Fruit fly (Drosophila melanogaster): ENCODE measurements around the gene Scsalpha1.

The Scsalpha1 gene

DNA sequence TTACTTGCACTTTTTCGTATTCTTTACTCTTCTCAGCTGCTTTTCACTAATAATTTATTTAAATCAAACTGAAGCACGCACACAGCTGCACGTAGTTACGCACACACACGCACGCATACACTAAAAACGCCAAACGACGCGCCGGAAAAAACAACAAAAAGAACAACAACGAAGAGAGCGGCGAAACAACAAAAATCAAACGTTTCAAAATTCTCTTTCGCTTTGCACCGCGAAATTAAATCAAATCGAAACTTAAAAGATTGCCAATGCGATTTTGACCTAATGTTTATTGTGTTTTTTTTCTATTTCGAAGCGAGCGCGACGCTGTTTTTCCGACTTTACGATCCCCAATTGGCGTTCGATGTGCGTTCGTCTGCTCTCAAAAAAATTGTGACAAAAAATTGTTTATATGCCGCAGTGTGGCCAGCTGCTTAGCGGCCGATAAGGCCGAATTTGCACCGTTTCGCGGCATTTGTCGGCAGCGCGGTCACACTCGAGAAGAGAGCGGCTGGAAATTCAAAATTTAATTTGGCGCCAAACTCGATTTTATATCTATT lies 26.3 kb upstream of the Scsalpha1 start (continued):
- TF ChIP-seq foxo (GFP tag; optimal IDR thresholded peaks at IDR 0.05) (peak in 1 of 2 experiments; percentile 14), sv (GFP tag; optimal IDR thresholded peaks at IDR 0.05) (no peak), CG32264 (GFP tag; optimal IDR thresholded peaks at IDR 0.05) (no peak), N (GFP tag; optimal IDR thresholded peaks at IDR 0.05) (no peak), Abd-B (GFP tag; optimal IDR thresholded peaks at IDR 0.05) (no peak), Hr78 (GFP tag; optimal IDR thresholded peaks at IDR 0.05) (no peak)

DNA sequence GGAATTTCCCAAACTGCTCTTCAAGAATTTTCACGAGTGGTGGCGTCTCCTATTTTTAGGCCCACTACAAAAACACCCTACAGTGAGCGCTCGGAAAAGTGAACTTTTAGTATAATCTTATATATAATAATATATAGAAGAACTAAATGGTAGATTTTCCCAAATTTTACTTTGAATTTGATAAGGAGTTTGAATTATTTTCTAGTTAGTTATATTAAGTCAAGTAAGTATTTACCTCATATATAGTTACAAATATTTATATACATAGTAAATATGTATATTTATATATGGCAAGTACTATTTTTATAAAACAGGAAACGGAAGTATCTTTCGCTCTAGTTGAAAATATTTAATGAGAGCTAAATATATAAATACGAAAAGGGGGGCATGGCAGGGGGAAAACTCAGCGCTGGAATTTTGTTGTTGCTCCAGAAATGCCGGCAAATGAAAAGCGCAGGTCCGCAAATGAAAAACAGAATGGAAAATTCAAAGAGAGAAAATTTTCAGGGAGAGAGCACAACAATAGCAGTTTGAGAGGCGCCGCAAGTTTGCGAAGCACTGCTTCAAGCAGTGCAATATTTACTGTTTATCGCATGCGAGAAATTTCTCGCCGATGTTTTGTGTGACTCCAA lies 25.1 kb upstream of the Scsalpha1 start:
- TF ChIP-seq Myc (optimal IDR thresholded peaks at IDR 0.05) (peak; percentile 88), dmrt93B (GFP tag; optimal IDR thresholded peaks at IDR 0.05) (no peak)

DNA sequence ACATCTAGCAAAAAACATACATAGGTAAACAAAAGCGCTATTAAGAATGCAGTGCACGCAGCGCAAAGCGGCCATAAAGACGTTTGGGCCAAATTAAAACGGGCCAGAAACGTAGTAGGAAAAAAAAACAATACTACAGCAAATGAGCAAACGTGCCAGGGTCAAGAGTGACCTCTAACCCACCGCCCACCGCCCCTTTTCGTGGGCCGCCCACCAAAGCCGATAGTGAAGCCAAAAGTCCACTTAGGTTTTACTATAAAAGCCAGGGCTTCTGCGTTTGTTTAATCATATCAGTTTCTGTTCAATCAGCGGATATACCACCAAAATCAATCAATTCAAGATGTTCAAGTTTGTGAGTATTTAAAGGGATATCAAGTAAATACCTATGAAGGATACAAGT lies 23.5 kb upstream of the Scsalpha1 start, which contains the start of gene CG32266:
TSS of gene CG32266 (plus strand) at position 301 of the 400 bp plus-strand sequence.
- no peak for TF ChIP-seq br (GFP tag; optimal IDR thresholded peaks at IDR 0.05)
- no peak for TF ChIP-seq sv (GFP tag; optimal IDR thresholded peaks at IDR 0.05)
- TF ChIP-seq Abd-B (GFP tag; optimal IDR thresholded peaks at IDR 0.05) = no peak
- TF ChIP-seq HLH106 (tag; optimal IDR thresholded peaks at IDR 0.05) = no peak
- no peak for TF ChIP-seq Rel (GFP tag; optimal IDR thresholded peaks at IDR 0.05)
- TF ChIP-seq Rel (tag; optimal IDR thresholded peaks at IDR 0.05) = no peak
- TF ChIP-seq dsf (GFP tag; optimal IDR thresholded peaks at IDR 0.05; ENCODE audit: borderline replicate concordance) = no peak
- TF ChIP-seq h (GFP tag; optimal IDR thresholded peaks at IDR 0.05) = no peak
- no peak for TF ChIP-seq OdsH (GFP tag; optimal IDR thresholded peaks at IDR 0.05)

DNA sequence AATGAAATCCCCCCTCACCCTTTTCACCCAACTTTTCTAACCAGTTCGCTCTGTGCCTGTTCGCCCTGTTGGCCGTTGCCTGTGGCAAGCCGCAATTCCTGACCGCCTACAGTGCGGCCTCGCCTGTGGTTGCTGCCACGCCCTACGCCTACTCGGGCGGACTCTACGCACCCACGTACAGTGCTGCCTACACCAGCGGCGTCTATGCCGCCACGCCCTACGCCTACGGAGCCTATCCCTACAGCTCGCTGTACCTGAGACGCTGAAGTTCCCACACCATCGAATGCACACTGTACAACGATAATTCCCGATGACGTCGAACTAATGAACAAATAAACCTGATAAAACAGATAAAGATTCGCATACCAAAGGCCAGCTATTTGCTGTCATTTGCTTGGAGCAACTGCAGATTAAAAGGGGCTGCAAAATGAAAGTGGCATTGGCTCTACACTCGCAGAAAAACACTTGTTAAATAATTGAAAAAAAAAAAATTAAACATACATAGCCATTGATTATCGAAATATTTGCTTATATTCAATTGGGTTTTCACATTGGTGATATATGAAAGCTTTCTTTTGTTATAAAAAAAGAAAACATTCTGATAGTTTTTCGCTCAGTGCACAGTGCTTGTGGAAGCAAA lies 22.8 kb upstream of the Scsalpha1 start:
- TF ChIP-seq OdsH (GFP tag; optimal IDR thresholded peaks at IDR 0.05) (no peak), ey (GFP tag; optimal IDR thresholded peaks at IDR 0.05) (peak; percentile 7), foxo (GFP tag; optimal IDR thresholded peaks at IDR 0.05) (peak in 1 of 2 experiments; percentile 4)

DNA sequence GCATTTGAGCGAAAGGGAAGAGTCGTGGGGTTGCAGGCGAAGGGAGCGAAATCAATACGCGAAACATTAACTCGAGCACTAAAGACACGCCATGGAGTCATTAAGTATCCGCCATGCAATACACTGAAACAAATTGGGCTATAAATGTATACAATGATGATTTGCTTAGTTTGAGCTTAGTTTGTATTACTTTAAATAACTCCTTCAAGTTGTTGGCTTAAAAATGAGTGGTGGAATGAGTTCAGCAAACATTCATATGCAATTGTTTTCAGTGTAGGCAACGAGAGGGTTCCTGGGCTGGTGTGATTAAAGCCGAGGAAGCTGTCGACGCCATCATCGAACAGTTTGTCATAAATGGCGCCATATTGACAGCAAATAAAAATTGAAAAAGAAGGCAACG lies 16.3 kb upstream of the Scsalpha1 start:
- TF ChIP-seq br (GFP tag; optimal IDR thresholded peaks at IDR 0.05) = no peak
- no peak for TF ChIP-seq Jra (GFP tag; optimal IDR thresholded peaks at IDR 0.05)
- TF ChIP-seq Dfd (GFP tag; optimal IDR thresholded peaks at IDR 0.05) = no peak
- TF ChIP-seq OdsH (GFP tag; optimal IDR thresholded peaks at IDR 0.05) = no peak
- no peak for TF ChIP-seq Abd-B (GFP tag; optimal IDR thresholded peaks at IDR 0.05)
- no peak for TF ChIP-seq pan (optimal IDR thresholded peaks at IDR 0.05)
- TF ChIP-seq Mio (GFP tag; optimal IDR thresholded peaks at IDR 0.05) = no peak
- TF ChIP-seq woc (GFP tag; optimal IDR thresholded peaks at IDR 0.05) = no peak
- TF ChIP-seq Vsx2 (GFP tag; optimal IDR thresholded peaks at IDR 0.05; ENCODE audit: partially characterized antibody) = no peak
- TF ChIP-seq lola (GFP tag; optimal IDR thresholded peaks at IDR 0.05) = no peak
- no peak for TF ChIP-seq CG9705 (GFP tag; optimal IDR thresholded peaks at IDR 0.05)
- TF ChIP-seq sv (GFP tag; optimal IDR thresholded peaks at IDR 0.05) = no peak
- TF ChIP-seq N (GFP tag; optimal IDR thresholded peaks at IDR 0.05) = no peak
- TF ChIP-seq Hnf4 (GFP tag; optimal IDR thresholded peaks at IDR 0.05) = no peak
- no peak for TF ChIP-seq brk (GFP tag; optimal IDR thresholded peaks at IDR 0.05)
- no peak for TF ChIP-seq jim (GFP tag; optimal IDR thresholded peaks at IDR 0.05)
- no peak for TF ChIP-seq HLH106 (tag; optimal IDR thresholded peaks at IDR 0.05)
- TF ChIP-seq tai (GFP tag; optimal IDR thresholded peaks at IDR 0.05) = no peak
- TF ChIP-seq h (GFP tag; optimal IDR thresholded peaks at IDR 0.05) = no peak
- TF ChIP-seq ey (GFP tag; optimal IDR thresholded peaks at IDR 0.05) = no peak

DNA sequence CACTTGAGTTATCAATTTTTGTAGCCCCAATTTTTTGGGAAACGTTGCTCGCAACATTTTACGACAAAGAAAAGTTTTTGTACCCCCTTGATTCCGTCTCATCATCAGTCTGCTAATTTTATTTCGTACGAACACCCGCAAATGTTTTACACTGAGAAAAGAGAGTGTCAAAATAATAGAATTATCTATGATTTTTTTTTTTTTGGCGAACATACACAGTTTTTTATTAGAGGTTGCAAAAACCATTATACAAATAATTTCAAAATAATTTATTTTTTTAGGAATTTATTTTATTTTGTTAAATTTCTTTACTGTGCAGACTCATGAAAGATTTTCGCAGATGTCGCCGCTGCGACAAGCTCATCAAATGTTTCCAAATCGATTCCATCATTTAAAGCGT lies 15.5 kb upstream of the Scsalpha1 start:
- no peak for TF ChIP-seq Abd-B (GFP tag; optimal IDR thresholded peaks at IDR 0.05)
- no peak for TF ChIP-seq Mio (GFP tag; optimal IDR thresholded peaks at IDR 0.05)
- no peak for TF ChIP-seq Sp1 (GFP tag; optimal IDR thresholded peaks at IDR 0.05)
- no peak for TF ChIP-seq Hr83 (GFP tag; optimal IDR thresholded peaks at IDR 0.05; ENCODE audit: poor library complexity, severe bottlenecking)
- no peak for TF ChIP-seq sage (GFP tag; optimal IDR thresholded peaks at IDR 0.05)
- TF ChIP-seq jim (GFP tag; optimal IDR thresholded peaks at IDR 0.05) = no peak
- no peak for TF ChIP-seq br (GFP tag; optimal IDR thresholded peaks at IDR 0.05)
- no peak for TF ChIP-seq tai (GFP tag; optimal IDR thresholded peaks at IDR 0.05)
- no peak for TF ChIP-seq Dif (GFP tag; optimal IDR thresholded peaks at IDR 0.05; ENCODE audit: partially characterized antibody)
- TF ChIP-seq foxo (GFP tag; optimal IDR thresholded peaks at IDR 0.05) = no peak
- no peak for TF ChIP-seq rgr (GFP tag; optimal IDR thresholded peaks at IDR 0.05)
- no peak for TF ChIP-seq Dfd (GFP tag; optimal IDR thresholded peaks at IDR 0.05)
- no peak for TF ChIP-seq CrebA (GFP tag; optimal IDR thresholded peaks at IDR 0.05; ENCODE audit: borderline replicate concordance)
- TF ChIP-seq Jra (GFP tag; optimal IDR thresholded peaks at IDR 0.05) = no peak
- no peak for TF ChIP-seq lola (GFP tag; optimal IDR thresholded peaks at IDR 0.05)
- TF ChIP-seq pan (optimal IDR thresholded peaks at IDR 0.05) = no peak
- TF ChIP-seq usp (GFP tag; optimal IDR thresholded peaks at IDR 0.05) = no peak
- no peak for TF ChIP-seq woc (GFP tag; optimal IDR thresholded peaks at IDR 0.05)
- no peak for TF ChIP-seq h (GFP tag; optimal IDR thresholded peaks at IDR 0.05)

Data from whole organism, wandering third instar larva.